Fruit fly (Drosophila melanogaster) whole organism, embryonic: ENCODE data around the gene peng.

Experiments used
- Aef1 ChIP-seq: fragments of 200-800 bp; sonication (Bioruptor generic); IDR thresholded peaks from 3 replicates; pipeline ENCODE4 v1.3.6; 2022; ENCODE audit warnings: missing biosample characterization, missing genetic modification characterization
- Atf3 ChIP-seq: fragments of 200-800 bp; sonication (Bioruptor generic); optimal IDR thresholded peaks from 3 replicates; lab custom pipeline; 2016; ENCODE audit warnings: missing biosample characterization, missing genetic modification characterization
- BtbVII ChIP-seq: fragments of 200-800 bp; sonication (Bioruptor generic); optimal IDR thresholded peaks from 3 replicates; lab custom pipeline; 2017; ENCODE audit warnings: missing biosample characterization, mild to moderate bottlenecking, missing genetic modification characterization
- CG11504 ChIP-seq: fragments of 200-800 bp; sonication (Bioruptor generic); optimal IDR thresholded peaks from 3 replicates; lab custom pipeline; 2019; ENCODE audit warnings: missing biosample characterization, mild to moderate bottlenecking, missing genetic modification characterization, moderate library complexity
- CG12391 ChIP-seq: fragments of 200-800 bp; sonication (Bioruptor generic); optimal IDR thresholded peaks from 3 replicates; lab custom pipeline; 2018; ENCODE audit warnings: missing biosample characterization, mild to moderate bottlenecking, missing genetic modification characterization, moderate library complexity
- CG12769 ChIP-seq: fragments of 200-800 bp; sonication (Bioruptor generic); optimal IDR thresholded peaks from 2 replicates; lab custom pipeline; 2019; ENCODE audit warnings: missing biosample characterization, mild to moderate bottlenecking, missing genetic modification characterization, moderate library complexity
- CG15696 ChIP-seq: fragments of 200-800 bp; sonication (Bioruptor generic); optimal IDR thresholded peaks from 2 replicates; lab custom pipeline; 2019; ENCODE audit warnings: missing biosample characterization, mild to moderate bottlenecking, missing genetic modification characterization, moderate library complexity
- CG1602 ChIP-seq: fragments of 200-800 bp; sonication (Bioruptor generic); optimal IDR thresholded peaks from 3 replicates; lab custom pipeline; 2016; ENCODE audit warnings: missing biosample characterization, missing genetic modification characterization
- CG16779 ChIP-seq: fragments of 200-800 bp; sonication (Bioruptor generic); IDR thresholded peaks from 2 replicates; pipeline ENCODE4 v1.3.6; 2022; ENCODE audit warnings: missing biosample characterization, missing genetic modification characterization
- CG17385 ChIP-seq: fragments of 200-800 bp; sonication (Bioruptor generic); optimal IDR thresholded peaks from 3 replicates; lab custom pipeline; 2018; ENCODE audit warnings: missing biosample characterization, mild to moderate bottlenecking, missing genetic modification characterization
- CG17568 ChIP-seq: fragments of 200-800 bp; sonication (Bioruptor generic); optimal IDR thresholded peaks from 2 replicates; lab custom pipeline; 2018; ENCODE audit warnings: missing biosample characterization, mild to moderate bottlenecking, missing genetic modification characterization, moderate library complexity
- CG2712 ChIP-seq: fragments of 200-800 bp; optimal IDR thresholded peaks from 3 replicates; lab custom pipeline; 2019; ENCODE audit warnings: missing biosample characterization, mild to moderate bottlenecking, missing genetic modification characterization, moderate library complexity
- CG2889 ChIP-seq: fragments of 200-800 bp; sonication (Bioruptor generic); IDR thresholded peaks from 3 replicates; pipeline ENCODE4 v1.3.6; 2022; ENCODE audit warnings: missing biosample characterization, missing genetic modification characterization
- CG32767 ChIP-seq: fragments of 200-800 bp; sonication (Bioruptor generic); IDR thresholded peaks from 2 replicates; pipeline ENCODE4 v1.3.6; 2022; ENCODE audit warnings: missing biosample characterization, missing genetic modification characterization
- CG33557 ChIP-seq: fragments of 200-800 bp; sonication (Bioruptor generic); optimal IDR thresholded peaks from 2 replicates; lab custom pipeline; 2019; ENCODE audit warnings: missing biosample characterization, mild to moderate bottlenecking, missing genetic modification characterization, moderate library complexity
- CG34224 ChIP-seq: fragments of 200-800 bp; sonication (Bioruptor generic); IDR thresholded peaks from 3 replicates; pipeline ENCODE4 v1.3.6; 2022; ENCODE audit warnings: missing biosample characterization, missing genetic modification characterization; ENCODE audit not compliant: partially characterized antibody
- CG34422 ChIP-seq: fragments of 200-800 bp; sonication (Bioruptor generic); IDR thresholded peaks from 3 replicates; pipeline ENCODE4 v1.3.6; 2022; ENCODE audit warnings: missing biosample characterization, missing genetic modification characterization
- CG4282 ChIP-seq: fragments of 200-800 bp; sonication (Bioruptor generic); optimal IDR thresholded peaks from 2 replicates; lab custom pipeline; 2016; ENCODE audit warnings: missing biosample characterization, missing genetic modification characterization
- Dbx ChIP-seq: fragments of 200-800 bp; sonication (Bioruptor generic); IDR thresholded peaks from 3 replicates; pipeline ENCODE4 v1.3.6; 2022; ENCODE audit warnings: missing biosample characterization, missing genetic modification characterization
- HLHmδ ChIP-seq: fragments of 200-800 bp; sonication (Bioruptor generic); optimal IDR thresholded peaks from 2 replicates; lab custom pipeline; 2018; ENCODE audit warnings: missing biosample characterization, mild to moderate bottlenecking, missing genetic modification characterization, moderate library complexity
- Hey ChIP-seq: fragments of 200-800 bp; sonication (Bioruptor generic); optimal IDR thresholded peaks from 3 replicates; lab custom pipeline; 2018; ENCODE audit warnings: missing biosample characterization, mild to moderate bottlenecking, missing genetic modification characterization
- Hr3 ChIP-seq: fragments of 200-800 bp; sonication (Bioruptor generic); optimal IDR thresholded peaks from 3 replicates; lab custom pipeline; 2016; ENCODE audit warnings: missing biosample characterization, missing genetic modification characterization
- Hr51 ChIP-seq, 2 experiments: fragments of 200-800 bp; sonication (Bioruptor generic); optimal IDR thresholded peaks; 2 replicates in 1 of 2; 3 replicates in 1 of 2; lab custom pipeline; 2016 to 2018; ENCODE audit warnings: missing biosample characterization in 2 of 2, missing genetic modification characterization in 2 of 2, mild to moderate bottlenecking in 1 of 2, moderate library complexity in 1 of 2
- Hr78 ChIP-seq, 2 experiments: fragments of 200-800 bp in 1 of 2; fragments of >200 bp in 1 of 2; sonication (Bioruptor generic) in 1 of 2; optimal IDR thresholded peaks; 2 replicates each; lab custom pipeline; 2017 to 2019; ENCODE audit warnings: missing biosample characterization in 2 of 2, missing genetic modification characterization in 2 of 2, mild to moderate bottlenecking in 1 of 2, moderate library complexity in 1 of 2
- MBD-R2 ChIP-seq: fragments of 200-800 bp; sonication (Bioruptor generic); IDR thresholded peaks from 2 replicates; pipeline ENCODE4 v1.3.6; 2022; ENCODE audit warnings: missing biosample characterization, missing genetic modification characterization
- Six4 ChIP-seq: fragments of 200-800 bp; sonication (Bioruptor generic); optimal IDR thresholded peaks from 2 replicates; lab custom pipeline; 2016; ENCODE audit warnings: missing biosample characterization, missing genetic modification characterization
- Sry-β ChIP-seq: fragments of 200-800 bp; sonication (Bioruptor generic); optimal IDR thresholded peaks from 2 replicates; lab custom pipeline; 2018; ENCODE audit warnings: missing biosample characterization, mild to moderate bottlenecking, missing genetic modification characterization, moderate library complexity
- Xrp1 ChIP-seq: fragments of 200-800 bp; sonication (Bioruptor generic); IDR thresholded peaks from 2 replicates; pipeline ENCODE4 v1.3.6; 2022; ENCODE audit warnings: missing biosample characterization, missing genetic modification characterization
- YL-1 ChIP-seq: fragments of 200-800 bp; sonication (Bioruptor generic); optimal IDR thresholded peaks from 3 replicates; lab custom pipeline; 2017; ENCODE audit warnings: missing biosample characterization, mild to moderate bottlenecking, missing genetic modification characterization
- ap ChIP-seq: fragments of 200-800 bp; sonication (Bioruptor generic); IDR thresholded peaks from 2 replicates; pipeline ENCODE4 v1.3.6; 2022; ENCODE audit warnings: missing biosample characterization, missing genetic modification characterization
- cas ChIP-seq: fragments of 200-800 bp; sonication (Bioruptor generic); IDR thresholded peaks from 2 replicates; pipeline ENCODE4 v1.3.6; 2022; ENCODE audit warnings: missing biosample characterization, missing genetic modification characterization
- cg ChIP-seq: fragments of 200-800 bp; sonication (Bioruptor generic); optimal IDR thresholded peaks from 3 replicates; lab custom pipeline; 2019; ENCODE audit warnings: missing biosample characterization, mild to moderate bottlenecking, missing genetic modification characterization, moderate library complexity
- ci ChIP-seq: fragments of 200-800 bp; sonication (Bioruptor generic); IDR thresholded peaks from 3 replicates; pipeline ENCODE4 v1.3.6; 2022; ENCODE audit warnings: missing biosample characterization, missing genetic modification characterization
- dan ChIP-seq: fragments of 200-800 bp; sonication (Bioruptor generic); IDR thresholded peaks from 2 replicates; pipeline ENCODE4 v1.3.6; 2022; ENCODE audit warnings: missing biosample characterization, missing genetic modification characterization
- ems ChIP-seq: fragments of 200-800 bp; sonication (Bioruptor generic); optimal IDR thresholded peaks from 3 replicates; lab custom pipeline; 2016; ENCODE audit warnings: missing biosample characterization, missing genetic modification characterization
- gfzf ChIP-seq: fragments of 200-800 bp; sonication (Bioruptor generic); optimal IDR thresholded peaks from 2 replicates; lab custom pipeline; 2016; ENCODE audit warnings: missing biosample characterization, mild to moderate bottlenecking, missing genetic modification characterization, moderate library complexity
- insv ChIP-seq, 2 experiments: fragments of 200-800 bp; sonication (Bioruptor generic); optimal IDR thresholded peaks; 3 replicates each; lab custom pipeline; 2016 to 2018; ENCODE audit warnings: missing biosample characterization in 2 of 2, missing genetic modification characterization in 2 of 2
- jigr1 ChIP-seq: fragments of 200-800 bp; sonication (Bioruptor generic); IDR thresholded peaks from 3 replicates; pipeline ENCODE4 v1.3.6; 2022; ENCODE audit warnings: missing biosample characterization, missing genetic modification characterization
- jing ChIP-seq: fragments of 200-800 bp; sonication (Bioruptor generic); optimal IDR thresholded peaks from 2 replicates; lab custom pipeline; 2018; ENCODE audit warnings: missing biosample characterization, mild to moderate bottlenecking, missing genetic modification characterization
- jumu ChIP-seq: fragments of 200-800 bp; sonication (Bioruptor generic); optimal IDR thresholded peaks from 3 replicates; lab custom pipeline; 2016; ENCODE audit warnings: missing biosample characterization, missing genetic modification characterization
- kay ChIP-seq: fragments of 200-800 bp; sonication (Bioruptor generic); optimal IDR thresholded peaks from 2 replicates; lab custom pipeline; 2016; ENCODE audit warnings: missing biosample characterization, missing genetic modification characterization
- org-1 ChIP-seq: fragments of 200-800 bp; sonication (Bioruptor generic); optimal IDR thresholded peaks from 2 replicates; lab custom pipeline; 2017; ENCODE audit warnings: missing biosample characterization, missing genetic modification characterization
- phol ChIP-seq: fragments of 200-800 bp; sonication (Bioruptor generic); optimal IDR thresholded peaks from 3 replicates; lab custom pipeline; 2018; ENCODE audit warnings: missing biosample characterization, mild to moderate bottlenecking, missing genetic modification characterization, moderate library complexity
- pum ChIP-seq: fragments of 200-800 bp; sonication (Bioruptor generic); optimal IDR thresholded peaks from 2 replicates; lab custom pipeline; 2016; ENCODE audit warnings: missing biosample characterization, missing genetic modification characterization
- sens ChIP-seq: fragments of 200-800 bp; sonication (Bioruptor generic); peaks from one replicate; lab custom pipeline; 2016; ENCODE audit warnings: missing biosample characterization, missing genetic modification characterization
- slbo ChIP-seq: fragments of 200-800 bp; sonication (Bioruptor generic); IDR thresholded peaks from 2 replicates; pipeline ENCODE4 v1.3.6; 2022; ENCODE audit warnings: missing biosample characterization, missing genetic modification characterization
- slp2 ChIP-seq: fragments of 200-800 bp; sonication (Bioruptor generic); optimal IDR thresholded peaks from 2 replicates; lab custom pipeline; 2016; ENCODE audit warnings: missing biosample characterization, missing genetic modification characterization
- ssp ChIP-seq: fragments of 200-800 bp; sonication (Bioruptor generic); IDR thresholded peaks from 2 replicates; pipeline ENCODE4 v1.3.6; 2022; ENCODE audit warnings: missing biosample characterization, missing genetic modification characterization
- sug ChIP-seq: fragments of 200-800 bp; optimal IDR thresholded peaks from 2 replicates; lab custom pipeline; 2019; ENCODE audit warnings: missing biosample characterization, mild to moderate bottlenecking, missing genetic modification characterization, moderate library complexity
- tap ChIP-seq: fragments of 200-800 bp; optimal IDR thresholded peaks from 3 replicates; lab custom pipeline; 2019; ENCODE audit warnings: missing biosample characterization, mild to moderate bottlenecking, missing genetic modification characterization, moderate library complexity

Gene peng

dm6 chrX:21323933-21324688, 25.5 kb downstream of the peng start, which contains the start of the genes Dd and CG1486 (continued):
- TF ChIP-seq Hey (tag; lab: Kevin White, UChicago) (no peak), Hr78 (GFP tag; optimal IDR thresholded peaks at IDR 0.05; lab: Kevin White, UChicago) (no peak), slbo (GFP tag; lab: Robert Waterston, UW) (peak; percentile 7; the same call in 1 of the 2 replicates), dan (GFP tag; lab: Robert Waterston, UW) (no peak), CG2712 (peak; percentile 32), YL-1 (GFP tag; lab: Kevin White, UChicago) (peak; percentile 34), Dbx (GFP tag; lab: Robert Waterston, UW) (no peak), Aef1 (GFP tag; lab: Robert Waterston, UW) (no peak), CG12769 (no peak), MBD-R2 (GFP tag; lab: Robert Waterston, UW) (peak; percentile 48; the same call in 1 of the 2 replicates), Sry-β (GFP tag; lab: Kevin White, UChicago) (no peak), tap (tag; lab: Kevin White, UChicago) (no peak), ssp (GFP tag; lab: Robert Waterston, UW) (0 out of 2 replicates have a peak, but pooled peaks have one; percentile 35), jing (GFP tag; lab: Kevin White, UChicago) (no peak), ems (GFP tag; lab: Kevin White, UChicago) (no peak), sug (tag; lab: Kevin White, UChicago) (peak; percentile 18), Xrp1 (GFP tag; lab: Robert Waterston, UW) (no peak), phol (peak; percentile 51), ap (no peak), CG32767 (no peak), Atf3 (GFP tag; lab: Kevin White, UChicago) (no peak), pum (no peak), org-1 (no peak), jumu (GFP tag; lab: Kevin White, UChicago) (peak; percentile 30), cas (GFP tag; lab: Robert Waterston, UW) (no peak), HLHmδ (peak; percentile 23), CG15696 (tag; lab: Kevin White, UChicago) (no peak), CG34422 (GFP tag; lab: Robert Waterston, UW) (no peak), CG33557 (GFP tag; lab: Kevin White, UChicago) (no peak), Hr51 (GFP tag; optimal IDR thresholded peaks at IDR 0.05; lab: Kevin White, UChicago) (no peak), insv (GFP tag; optimal IDR thresholded peaks at IDR 0.05; lab: Kevin White, UChicago) (peak in 1 of 2 experiments; percentile 2), CG2889 (GFP tag; lab: Robert Waterston, UW) (no peak), gfzf (GFP tag; lab: Kevin White, UChicago) (peak; percentile 94), ci (GFP tag; lab: Robert Waterston, UW) (no peak; the same call in 2 of the 3 replicates), CG16779 (GFP tag; lab: Robert Waterston, UW) (no peak), cg (GFP tag; lab: Kevin White, UChicago) (peak; percentile 93), CG17385 (no peak), slp2 (GFP tag; lab: Kevin White, UChicago) (no peak), CG1602 (no peak), jigr1 (GFP tag; lab: Robert Waterston, UW) (no peak), CG4282 (GFP tag; lab: Kevin White, UChicago) (peak; percentile 22), BtbVII (GFP tag; lab: Kevin White, UChicago) (no peak), Hr3 (GFP tag; lab: Kevin White, UChicago) (no peak), CG12391 (tag; lab: Kevin White, UChicago) (peak; percentile 24), CG11504 (tag; lab: Kevin White, UChicago) (no peak), CG17568 (GFP tag; lab: Kevin White, UChicago) (no peak), kay (peak; percentile 55), sens (peak; percentile 29), CG34224 (GFP tag; lab: Robert Waterston, UW) (peak; percentile 74), Six4 (GFP tag; lab: Kevin White, UChicago) (no peak)
